Fruit fly (Drosophila melanogaster) whole organism: Measurements from ENCODE around the gene CG1532.

Experiments used
- CG8478 ChIP-seq: fragments of >200 bp; optimal IDR thresholded peaks from 2 replicates; lab custom pipeline; 2018; ENCODE audit warnings: inconsistent platforms
- Dll ChIP-seq: fragments of >200 bp; optimal IDR thresholded peaks from 2 replicates; lab custom pipeline; 2017
- EcR ChIP-seq, 2 experiments: fragments of >200 bp; optimal IDR thresholded peaks; 2 replicates each; lab custom pipeline; 2017; ENCODE audit warnings: missing biosample characterization in 2 of 2, missing genetic modification characterization in 2 of 2, missing genetic modification reagents in 2 of 2
- pan ChIP-seq: fragments of >200 bp; optimal IDR thresholded peaks from 2 replicates; lab custom pipeline; 2017
- usp ChIP-seq: fragments of >200 bp; optimal IDR thresholded peaks from 2 replicates; lab custom pipeline; 2017; ENCODE audit warnings: missing biosample characterization, missing genetic modification characterization, mixed read lengths

- TF ChIP-seq EcR (GFP tag; optimal IDR thresholded peaks at IDR 0.05; lab: Kevin White, UChicago) (no peak), usp (GFP tag; lab: Kevin White, UChicago) (no peak), Dll (no peak), CG8478 (no peak), pan (no peak)
Observed at dm6 chrX:21044278-21044830, 16.2 kb upstream of the CG1532 start.
